Worm (Caenorhabditis elegans): ENCODE data around the gene scl-23.

The scl-23 gene

ce11 chrIV:79205-79604, 10.7 kb downstream of the scl-23 start, which contains the start of gene T05C7.9 (continued):
- no peak for TF ChIP-seq ces-1 (GFP tag; optimal IDR thresholded peaks at IDR 0.05)
- no peak for TF ChIP-seq pqm-1 (tag; optimal IDR thresholded peaks at IDR 0.05)
- TF ChIP-seq ceh-82 (tag; optimal IDR thresholded peaks at IDR 0.05), result peak in 1 of 3 experiments; percentile 3
- no peak for TF ChIP-seq pax-3 (tag; optimal IDR thresholded peaks at IDR 0.05)
- TF ChIP-seq lin-13 (GFP tag; optimal IDR thresholded peaks at IDR 0.05), result no peak
- TF ChIP-seq mab-9 (GFP tag; IDR thresholded peaks at IDR 0.05), result no peak
- TF ChIP-seq lsy-2 (tag; optimal IDR thresholded peaks at IDR 0.05), result peak in 1 of 2 experiments; percentile 17
- TF ChIP-seq fkh-8 (tag; optimal IDR thresholded peaks at IDR 0.05), result peak; percentile 38
- no peak for TF ChIP-seq dsc-1 (tag; optimal IDR thresholded peaks at IDR 0.05)
- TF ChIP-seq fkh-4 (tag; optimal IDR thresholded peaks at IDR 0.05; ENCODE audit: borderline replicate concordance), result no peak
- TF ChIP-seq nhr-77 (tag; optimal IDR thresholded peaks at IDR 0.05), result peak; percentile 9
- no peak for TF ChIP-seq lin-35 (GFP tag; optimal IDR thresholded peaks at IDR 0.05)
- no peak for TF ChIP-seq hlh-17 (GFP tag; optimal IDR thresholded peaks at IDR 0.05; ENCODE audit: borderline replicate concordance)
- TF ChIP-seq nhr-47 (tag; optimal IDR thresholded peaks at IDR 0.05), result peak; percentile 11
- no peak for TF ChIP-seq lir-3 (tag; optimal IDR thresholded peaks at IDR 0.05; ENCODE audit: poor library complexity)
- peak; percentile 13 for TF ChIP-seq rnt-1 (tag; optimal IDR thresholded peaks at IDR 0.05)
- no peak for TF ChIP-seq efl-1 (optimal IDR thresholded peaks at IDR 0.05)
- peak in 1 of 2 experiments; percentile 87 for TF ChIP-seq efl-1 (GFP tag; optimal IDR thresholded peaks at IDR 0.05 in 1 of 2)
- TF ChIP-seq lin-14 (GFP tag; optimal IDR thresholded peaks at IDR 0.05), result peak; percentile 85
- TF ChIP-seq ztf-4 (tag; optimal IDR thresholded peaks at IDR 0.05), result no peak
- TF ChIP-seq mep-1 (tag; optimal IDR thresholded peaks at IDR 0.05), result no peak
- peak in 1 of 2 experiments; percentile 44 for TF ChIP-seq mdl-1 (tag; optimal IDR thresholded peaks at IDR 0.05)
- TF ChIP-seq nhr-11 (tag; optimal IDR thresholded peaks at IDR 0.05), result no peak
- TF ChIP-seq nhr-76 (tag; optimal IDR thresholded peaks at IDR 0.05), result no peak

- TF ChIP-seq nhr-85 (tag) (peak; percentile 22), nhr-77 (tag; optimal IDR thresholded peaks at IDR 0.05) (no peak)
Observed at ce11 chrIV:78206-78605, 11.7 kb downstream of the scl-23 start.

- TF ChIP-seq unc-30 (tag; optimal IDR thresholded peaks at IDR 0.05) (no peak), lin-15B (tag; optimal IDR thresholded peaks at IDR 0.05) (no peak), efl-1 (optimal IDR thresholded peaks at IDR 0.05) (no peak), efl-1 (GFP tag; optimal IDR thresholded peaks at IDR 0.05 in 1 of 2) (peak in 1 of 2 experiments; percentile 70)
Observed at ce11 chrIV:77421-77820, 12.5 kb downstream of the scl-23 start.

ce11 chrIV:76070-76469, 13.8 kb downstream of the scl-23 start, which contains the start of gene T05C7.8:
Gene T05C7.8 (plus strand): TSS chrIV:76370.
- TF ChIP-seq lir-3 (tag; optimal IDR thresholded peaks at IDR 0.05; ENCODE audit: poor library complexity), result no peak
- TF ChIP-seq C34B4.2 (tag; optimal IDR thresholded peaks at IDR 0.05), result no peak
- no peak for TF ChIP-seq unc-62 (GFP tag; optimal IDR thresholded peaks at IDR 0.05)
- TF ChIP-seq tlp-1 (tag; optimal IDR thresholded peaks at IDR 0.05), result no peak
- TF ChIP-seq mdl-1 (tag; optimal IDR thresholded peaks at IDR 0.05), result no peak
- TF ChIP-seq ceh-8 (GFP tag; optimal IDR thresholded peaks at IDR 0.05), result no peak
- TF ChIP-seq mep-1 (tag; optimal IDR thresholded peaks at IDR 0.05), result no peak
- TF ChIP-seq dsc-1 (tag; optimal IDR thresholded peaks at IDR 0.05), result no peak
- TF ChIP-seq ceh-82 (tag; optimal IDR thresholded peaks at IDR 0.05), result no peak
- TF ChIP-seq pax-3 (tag; optimal IDR thresholded peaks at IDR 0.05), result no peak

- TF ChIP-seq dsc-1 (tag; optimal IDR thresholded peaks at IDR 0.05) (peak; percentile 91), snu-23 (GFP tag; optimal IDR thresholded peaks at IDR 0.05) (no peak), mdl-1 (tag; optimal IDR thresholded peaks at IDR 0.05) (no peak), lin-35 (GFP tag; optimal IDR thresholded peaks at IDR 0.05) (no peak), unc-30 (tag; optimal IDR thresholded peaks at IDR 0.05) (no peak), hlh-4 (tag; optimal IDR thresholded peaks at IDR 0.05) (no peak), egl-27 (tag; optimal IDR thresholded peaks at IDR 0.05) (no peak), sox-4 (tag; optimal IDR thresholded peaks at IDR 0.05) (peak; percentile 33), sup-37 (GFP tag; optimal IDR thresholded peaks at IDR 0.05) (no peak), nhr-85 (tag) (no peak)
Observed at ce11 chrIV:73175-73574, 16.7 kb downstream of the scl-23 start.
